Fruit fly (Drosophila melanogaster) whole organism, prepupa: ENCODE data around the gene CG11417.
A peak's percentile ranks its signal among the peaks of the same experiment; 100 is the strongest.

ENCODE experiments used
- Blimp-1 ChIP-seq: fragments of 200-800 bp; sonication (Bioruptor generic); optimal IDR thresholded peaks from 3 replicates; lab custom pipeline; 2017; ENCODE audit warnings: missing biosample characterization, missing genetic modification characterization, mild to moderate bottlenecking, moderate library complexity, missing genetic modification reagents
- CG10631 ChIP-seq: fragments of 200-800 bp; sonication (Bioruptor generic); optimal IDR thresholded peaks from 2 replicates; lab custom pipeline; 2016; ENCODE audit warnings: missing biosample characterization, missing genetic modification characterization
- CG11294 ChIP-seq: fragments of 200-800 bp; sonication (Bioruptor generic); IDR thresholded peaks from 2 replicates; pipeline ENCODE4 v1.3.6; 2022; ENCODE audit warnings: missing biosample characterization, missing genetic modification characterization
- CG11902 ChIP-seq: fragments of 200-800 bp; sonication (Bioruptor generic); optimal IDR thresholded peaks from 3 replicates; lab custom pipeline; 2016; ENCODE audit warnings: missing biosample characterization, missing genetic modification characterization
- CG16779 ChIP-seq: fragments of 200-800 bp; sonication (Bioruptor generic); optimal IDR thresholded peaks from 3 replicates; lab custom pipeline; 2017; ENCODE audit warnings: missing biosample characterization, mild to moderate bottlenecking, missing genetic modification characterization
- CG3032 ChIP-seq: fragments of 200-800 bp; optimal IDR thresholded peaks from 2 replicates; lab custom pipeline; 2019; ENCODE audit warnings: missing biosample characterization, mild to moderate bottlenecking, missing genetic modification characterization, moderate library complexity
- CG31627 ChIP-seq: fragments of 200-800 bp; sonication (Bioruptor generic); optimal IDR thresholded peaks from 3 replicates; lab custom pipeline; 2016; ENCODE audit warnings: missing biosample characterization, missing genetic modification characterization
- CG3919 ChIP-seq: fragments of 200-800 bp; sonication (Bioruptor generic); optimal IDR thresholded peaks from 3 replicates; lab custom pipeline; 2016; ENCODE audit warnings: missing biosample characterization, missing genetic modification characterization
- CG4318 ChIP-seq: fragments of 200-800 bp; sonication (Bioruptor generic); optimal IDR thresholded peaks from 3 replicates; lab custom pipeline; 2017; ENCODE audit warnings: missing biosample characterization, mild to moderate bottlenecking, missing genetic modification characterization
- CG6163 ChIP-seq: fragments of 200-800 bp; sonication (Bioruptor generic); IDR thresholded peaks from 3 replicates; pipeline ENCODE4 v1.3.6; 2022; ENCODE audit warnings: missing biosample characterization, missing genetic modification characterization
- CG6276 ChIP-seq: fragments of 200-800 bp; sonication (Bioruptor generic); optimal IDR thresholded peaks from 2 replicates; lab custom pipeline; 2017; ENCODE audit warnings: missing biosample characterization, mild to moderate bottlenecking, missing genetic modification characterization
- CG6792 ChIP-seq: fragments of 200-800 bp; sonication (Bioruptor generic); optimal IDR thresholded peaks from 3 replicates; lab custom pipeline; 2016; ENCODE audit warnings: missing biosample characterization, missing genetic modification characterization
- CG6808 ChIP-seq: fragments of 200-800 bp; sonication (Bioruptor generic); optimal IDR thresholded peaks from 3 replicates; lab custom pipeline; 2017; ENCODE audit warnings: missing biosample characterization, missing genetic modification characterization, mild to moderate bottlenecking, moderate library complexity, missing genetic modification reagents
- CG6854 ChIP-seq: fragments of 200-800 bp; sonication (Bioruptor generic); optimal IDR thresholded peaks from 2 replicates; lab custom pipeline; 2017; ENCODE audit warnings: missing biosample characterization, mild to moderate bottlenecking, missing genetic modification characterization
- CG7368 ChIP-seq: fragments of 200-800 bp; sonication (Bioruptor generic); optimal IDR thresholded peaks from 3 replicates; lab custom pipeline; 2016; ENCODE audit warnings: missing biosample characterization, missing genetic modification characterization
- CG8119 ChIP-seq: fragments of 200-800 bp; sonication (Bioruptor generic); IDR thresholded peaks from 3 replicates; pipeline ENCODE4 v1.3.6; 2022; ENCODE audit warnings: missing biosample characterization, missing genetic modification characterization
- CG8632 ChIP-seq: fragments of 200-800 bp; sonication (Bioruptor generic); optimal IDR thresholded peaks from 3 replicates; lab custom pipeline; 2016; ENCODE audit warnings: missing biosample characterization, missing genetic modification characterization
- CG9139 ChIP-seq: fragments of 200-800 bp; sonication (Bioruptor generic); optimal IDR thresholded peaks from 3 replicates; lab custom pipeline; 2017; ENCODE audit warnings: missing biosample characterization, mild to moderate bottlenecking, missing genetic modification characterization
- Eip75B ChIP-seq: fragments of 200-800 bp; sonication (Bioruptor generic); optimal IDR thresholded peaks from 3 replicates; lab custom pipeline; 2016; ENCODE audit warnings: missing biosample characterization, missing genetic modification characterization
- Eip78C ChIP-seq: fragments of 200-800 bp; sonication (Bioruptor generic); peaks from one replicate; lab custom pipeline; 2016; ENCODE audit warnings: missing biosample characterization, missing genetic modification characterization
- Eip93F ChIP-seq: fragments of 200-800 bp; sonication (Bioruptor generic); optimal IDR thresholded peaks from 2 replicates; lab custom pipeline; 2016; ENCODE audit warnings: missing biosample characterization, mild to moderate bottlenecking, missing genetic modification characterization
- Ets21C ChIP-seq: fragments of 200-800 bp; sonication (Bioruptor generic); optimal IDR thresholded peaks from 3 replicates; lab custom pipeline; 2016; ENCODE audit warnings: missing biosample characterization, missing genetic modification characterization
- Ets96B ChIP-seq: fragments of 200-800 bp; optimal IDR thresholded peaks from 2 replicates; lab custom pipeline; 2019; ENCODE audit warnings: missing biosample characterization, mild to moderate bottlenecking, missing genetic modification characterization, moderate library complexity
- Hr39 ChIP-seq: fragments of 200-800 bp; sonication (Bioruptor generic); optimal IDR thresholded peaks from 2 replicates; lab custom pipeline; 2016; ENCODE audit warnings: missing biosample characterization, missing genetic modification characterization
- Lpt ChIP-seq: fragments of 200-800 bp; sonication (Bioruptor generic); optimal IDR thresholded peaks from 3 replicates; lab custom pipeline; 2016; ENCODE audit warnings: missing biosample characterization, missing genetic modification characterization
- Met ChIP-seq: fragments of 200-800 bp; sonication (Bioruptor generic); optimal IDR thresholded peaks from 3 replicates; lab custom pipeline; 2016; ENCODE audit warnings: missing biosample characterization, missing genetic modification characterization
- OdsH ChIP-seq: fragments of 200-800 bp; sonication (Bioruptor generic); optimal IDR thresholded peaks from 3 replicates; lab custom pipeline; 2016; ENCODE audit warnings: missing biosample characterization, missing genetic modification characterization
- Smox ChIP-seq: fragments of 200-800 bp; sonication (Bioruptor generic); optimal IDR thresholded peaks from 3 replicates; lab custom pipeline; 2016; ENCODE audit warnings: missing biosample characterization, missing genetic modification characterization
- Sox102F ChIP-seq: fragments of 200-800 bp; sonication (Bioruptor generic); optimal IDR thresholded peaks from 2 replicates; lab custom pipeline; 2016; ENCODE audit warnings: missing biosample characterization, mild to moderate bottlenecking, missing genetic modification characterization
- Sox14 ChIP-seq: fragments of 200-800 bp; sonication (Bioruptor generic); optimal IDR thresholded peaks from 3 replicates; lab custom pipeline; 2016; ENCODE audit warnings: missing biosample characterization, missing genetic modification characterization
- acj6 ChIP-seq: fragments of 200-800 bp; sonication (Bioruptor generic); optimal IDR thresholded peaks from 3 replicates; lab custom pipeline; 2016; ENCODE audit warnings: missing biosample characterization, missing genetic modification characterization
- cyc ChIP-seq: fragments of 200-800 bp; sonication (Bioruptor generic); optimal IDR thresholded peaks from 3 replicates; lab custom pipeline; 2016; ENCODE audit warnings: missing biosample characterization, missing genetic modification characterization
- eg ChIP-seq: fragments of 200-800 bp; sonication (Bioruptor generic); IDR thresholded peaks from 3 replicates; pipeline ENCODE4 v1.3.6; 2022; ENCODE audit warnings: missing biosample characterization, missing genetic modification characterization
- esn ChIP-seq: fragments of 200-800 bp; sonication (Bioruptor generic); optimal IDR thresholded peaks from 2 replicates; lab custom pipeline; 2016; ENCODE audit warnings: missing biosample characterization, mild to moderate bottlenecking, missing genetic modification characterization, moderate library complexity
- fd59A ChIP-seq: fragments of 200-800 bp; sonication (Bioruptor generic); optimal IDR thresholded peaks from 2 replicates; lab custom pipeline; 2017; ENCODE audit warnings: missing biosample characterization, mild to moderate bottlenecking, missing genetic modification characterization, missing genetic modification reagents
- fd85E ChIP-seq: fragments of 200-800 bp; sonication (Bioruptor generic); optimal IDR thresholded peaks from 3 replicates; lab custom pipeline; 2016; ENCODE audit warnings: missing biosample characterization, missing genetic modification characterization
- net ChIP-seq: fragments of 200-800 bp; sonication (Bioruptor generic); optimal IDR thresholded peaks from 3 replicates; lab custom pipeline; 2016; ENCODE audit warnings: missing biosample characterization, missing genetic modification characterization
- pdm3 ChIP-seq: fragments of 200-800 bp; sonication (Bioruptor generic); optimal IDR thresholded peaks from 3 replicates; lab custom pipeline; 2016; ENCODE audit warnings: missing biosample characterization, missing genetic modification characterization
- spab ChIP-seq: fragments of 200-800 bp; sonication (Bioruptor generic); optimal IDR thresholded peaks from 2 replicates; lab custom pipeline; 2017; ENCODE audit warnings: missing biosample characterization, mild to moderate bottlenecking, missing genetic modification characterization, missing genetic modification reagents
- ss ChIP-seq, 2 experiments: fragments of 200-800 bp; sonication (Bioruptor generic); optimal IDR thresholded peaks; 2 replicates in 1 of 2; 3 replicates in 1 of 2; lab custom pipeline; 2017 to 2018; ENCODE audit warnings: mild to moderate bottlenecking in 2 of 2, missing biosample characterization in 2 of 2, missing genetic modification characterization in 2 of 2, moderate library complexity in 1 of 2
- svp ChIP-seq: fragments of 200-800 bp; sonication (Bioruptor generic); peaks from one replicate; lab custom pipeline; 2016; ENCODE audit warnings: missing biosample characterization, missing genetic modification characterization
- topi ChIP-seq: fragments of 200-800 bp; sonication (Bioruptor generic); optimal IDR thresholded peaks from 3 replicates; lab custom pipeline; 2016; ENCODE audit warnings: missing biosample characterization, missing genetic modification characterization

Gene CG11417

DNA sequence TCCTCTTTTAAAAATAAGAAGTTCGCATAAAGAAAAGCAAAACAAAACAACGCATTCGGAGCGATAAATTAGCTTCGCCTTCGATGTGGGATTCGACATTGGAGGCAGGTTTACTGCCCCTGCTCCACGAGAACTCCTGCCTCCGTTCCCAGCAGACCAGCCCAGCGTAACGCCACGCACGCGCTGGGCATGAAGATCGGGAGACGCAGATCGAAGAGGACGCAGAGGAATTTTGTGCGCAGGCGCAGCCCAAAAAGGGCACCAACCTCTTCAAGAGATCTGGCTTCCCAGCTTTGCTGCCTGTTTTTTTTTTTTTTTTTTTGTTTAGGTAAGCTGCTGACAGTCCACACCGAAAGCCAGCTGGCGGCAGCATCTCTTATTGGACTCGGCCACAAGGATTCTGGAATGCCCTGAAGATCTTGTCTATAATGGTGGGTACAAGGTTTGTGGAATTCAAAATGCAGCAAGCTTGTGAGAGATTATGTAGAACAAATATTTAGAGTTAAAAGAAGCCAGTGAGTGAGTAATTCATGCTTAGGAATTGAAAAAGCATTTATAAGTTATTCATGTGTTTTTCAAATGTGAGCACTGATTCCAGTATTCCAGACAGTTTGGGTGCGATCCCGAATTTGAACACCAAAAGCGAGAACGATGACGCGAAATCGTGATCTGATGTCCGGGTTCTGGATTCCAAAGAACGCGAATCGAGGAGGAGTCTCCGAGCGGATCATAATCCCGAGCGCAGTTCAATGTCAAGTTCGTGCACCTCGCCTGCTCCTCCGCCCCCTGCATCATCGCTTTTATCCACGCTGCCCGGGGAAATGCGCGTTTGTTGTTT is 33.5 kb upstream of the CG11417 start (continued):
- TF ChIP-seq pdm3 = no peak
- no peak for TF ChIP-seq eg
- no peak for TF ChIP-seq CG8632 (GFP tag; lab: Kevin White, UChicago)
- peak; percentile 49 for TF ChIP-seq Ets21C (GFP tag; lab: Kevin White, UChicago)
- TF ChIP-seq CG6163 (GFP tag; lab: Robert Waterston, UW) = no peak
- TF ChIP-seq CG6276 (GFP tag; lab: Kevin White, UChicago) = no peak
- TF ChIP-seq OdsH (GFP tag; lab: Kevin White, UChicago) = no peak
- TF ChIP-seq Eip93F (GFP tag; lab: Kevin White, UChicago) = no peak
- no peak for TF ChIP-seq net
- peak; percentile 70 for TF ChIP-seq topi (GFP tag; lab: Kevin White, UChicago)
- TF ChIP-seq Sox14 = no peak
- TF ChIP-seq Sox102F (GFP tag; lab: Kevin White, UChicago) = peak; percentile 61
- TF ChIP-seq Eip78C = peak; percentile 70
- peak; percentile 67 for TF ChIP-seq esn (GFP tag; lab: Kevin White, UChicago)
- no peak for TF ChIP-seq CG4318 (GFP tag; lab: Kevin White, UChicago)

DNA sequence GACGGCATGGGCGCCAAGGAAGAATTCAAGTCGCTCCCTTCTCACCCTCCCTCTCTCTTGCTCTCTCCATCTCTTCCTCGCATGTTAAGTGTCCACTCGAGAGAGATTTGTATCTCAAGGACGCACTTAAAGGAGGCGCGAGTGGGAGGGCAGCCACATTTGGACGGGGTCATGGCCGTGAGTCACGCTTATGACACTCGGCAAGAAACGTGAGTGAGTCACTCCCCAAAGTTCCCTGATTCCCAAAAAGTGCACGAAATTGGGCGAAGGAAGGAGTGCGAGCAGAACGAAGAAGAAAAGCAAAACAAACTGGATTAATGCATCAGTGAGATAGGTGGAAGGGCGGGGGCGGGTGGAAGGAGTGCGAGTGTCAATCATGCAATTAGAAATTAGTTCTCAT is 32.8 kb upstream of the CG11417 start:
- no peak for TF ChIP-seq CG10631 (GFP tag; lab: Kevin White, UChicago)
- no peak for TF ChIP-seq Lpt (GFP tag; lab: Kevin White, UChicago)
- no peak for TF ChIP-seq CG4318 (GFP tag; lab: Kevin White, UChicago)
- TF ChIP-seq Blimp-1 (GFP tag; lab: Kevin White, UChicago) = no peak
- TF ChIP-seq fd85E (GFP tag; lab: Kevin White, UChicago) = no peak
- no peak for TF ChIP-seq CG6854
- no peak for TF ChIP-seq CG3032 (tag; lab: Kevin White, UChicago)
- TF ChIP-seq topi (GFP tag; lab: Kevin White, UChicago) = no peak
- TF ChIP-seq Hr39 (GFP tag; lab: Kevin White, UChicago) = no peak
- no peak for TF ChIP-seq Met (GFP tag; lab: Kevin White, UChicago)
- TF ChIP-seq CG6792 (GFP tag; lab: Kevin White, UChicago) = no peak
- TF ChIP-seq acj6 = no peak
- TF ChIP-seq, all 60 proteins: peak for 0

DNA sequence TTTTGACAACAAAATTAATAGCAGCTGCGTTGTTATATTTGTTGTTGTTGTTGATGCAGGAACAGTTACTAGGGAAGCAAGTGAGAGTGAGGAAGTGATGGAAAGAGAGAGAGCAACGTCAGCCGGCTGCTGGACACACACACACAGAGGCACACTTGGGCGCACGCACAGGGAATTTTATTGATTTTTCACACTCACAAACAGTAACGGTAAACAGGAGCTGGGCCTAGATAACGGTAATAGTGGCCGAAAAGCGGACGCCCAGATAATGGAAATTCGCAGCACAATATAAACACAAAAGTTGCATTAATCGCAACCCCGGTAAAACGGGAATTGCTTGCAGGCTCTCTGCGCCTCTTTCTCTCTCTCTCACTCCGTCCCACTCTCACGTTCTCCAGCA is 32.1 kb upstream of the CG11417 start:
- TF ChIP-seq CG8119 (GFP tag; lab: Robert Waterston, UW) (no peak), CG3032 (tag; lab: Kevin White, UChicago) (no peak), CG3919 (GFP tag; lab: Kevin White, UChicago) (no peak), CG16779 (tag; lab: Kevin White, UChicago) (no peak), CG11902 (GFP tag; lab: Kevin White, UChicago) (no peak), pdm3 (no peak), fd59A (GFP tag; lab: Kevin White, UChicago) (no peak), Met (GFP tag; lab: Kevin White, UChicago) (no peak), fd85E (GFP tag; lab: Kevin White, UChicago) (no peak), CG31627 (GFP tag; lab: Kevin White, UChicago) (no peak), CG6276 (GFP tag; lab: Kevin White, UChicago) (no peak), Blimp-1 (GFP tag; lab: Kevin White, UChicago) (no peak), CG9139 (GFP tag; lab: Kevin White, UChicago) (no peak), Eip75B (GFP tag; lab: Kevin White, UChicago) (no peak), Sox102F (GFP tag; lab: Kevin White, UChicago) (no peak), CG6854 (no peak)
- TF ChIP-seq, all 60 proteins: peak for 0

DNA sequence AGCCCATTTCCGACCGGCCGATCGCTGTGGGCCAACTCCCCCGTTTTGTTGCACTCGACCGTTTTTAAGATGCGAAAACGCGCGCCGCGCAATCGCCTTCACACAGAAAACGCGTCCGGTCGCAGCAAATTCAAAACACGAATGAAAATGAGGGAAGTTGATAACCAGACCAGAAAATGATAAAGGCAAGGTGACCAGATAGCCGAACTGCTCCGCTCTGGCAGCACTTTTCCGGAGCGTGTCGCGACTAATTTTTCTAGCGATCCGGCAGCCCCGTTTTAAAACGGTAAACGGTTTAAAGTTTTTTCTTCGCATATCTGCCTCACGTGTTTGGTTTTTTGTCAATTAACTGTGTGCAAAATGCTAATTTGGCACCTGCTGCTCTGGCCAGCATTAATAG is 31.6 kb upstream of the CG11417 start, which contains the start of gene DAAM:
DAAM (minus strand) TSS at position 149 of the 400 bp plus-strand sequence.
- TF ChIP-seq CG9139 (GFP tag; lab: Kevin White, UChicago) (no peak), CG6163 (GFP tag; lab: Robert Waterston, UW) (0 out of 3 replicates have a peak, but pooled peaks have one; percentile 36), svp (no peak), CG6792 (GFP tag; lab: Kevin White, UChicago) (no peak), spab (no peak), CG8632 (GFP tag; lab: Kevin White, UChicago) (no peak), Smox (GFP tag; lab: Kevin White, UChicago) (peak; percentile 7), topi (GFP tag; lab: Kevin White, UChicago) (no peak), cyc (GFP tag; lab: Kevin White, UChicago) (no peak), CG6276 (GFP tag; lab: Kevin White, UChicago) (no peak), Sox14 (no peak), Met (GFP tag; lab: Kevin White, UChicago) (no peak), CG3032 (tag; lab: Kevin White, UChicago) (no peak), ss (GFP tag; optimal IDR thresholded peaks at IDR 0.05; lab: Kevin White, UChicago) (no peak), esn (GFP tag; lab: Kevin White, UChicago) (no peak), Ets96B (tag; lab: Kevin White, UChicago) (no peak), CG16779 (tag; lab: Kevin White, UChicago) (no peak), eg (peak; percentile 42; the same call in 1 of the 3 replicates), Eip93F (GFP tag; lab: Kevin White, UChicago) (no peak), CG7368 (no peak), CG11294 (GFP tag; lab: Robert Waterston, UW) (no peak), CG6808 (GFP tag; lab: Kevin White, UChicago) (peak; percentile 9), net (no peak)
